Fruit fly (Drosophila melanogaster): ENCODE data around the gene CG31751.

CG31751 gene

dm6 chr2L:18695404-18695804, 18.4 kb downstream of the CG31751 start, which contains the start of the genes CG10383 and CG10338 (continued):
- peak; percentile 71 for TF ChIP-seq CG5245 (GFP tag; optimal IDR thresholded peaks at IDR 0.05)
- TF ChIP-seq ham (GFP tag; IDR thresholded peaks at IDR 0.05), result peak; percentile 29; the same call in 1 of the 2 replicates
- TF ChIP-seq NfI (GFP tag; optimal IDR thresholded peaks at IDR 0.05), result peak; percentile 85
- peak; percentile 70 for TF ChIP-seq twi (tag; optimal IDR thresholded peaks at IDR 0.05)
- peak; percentile 92 for TF ChIP-seq sr (GFP tag; IDR thresholded peaks at IDR 0.05)
- TF ChIP-seq Dp (GFP tag; optimal IDR thresholded peaks at IDR 0.05), result peak; percentile 57
- peak; percentile 73 for TF ChIP-seq CG2116 (GFP tag; optimal IDR thresholded peaks at IDR 0.05)
- no peak for TF ChIP-seq CG16813 (GFP tag; IDR thresholded peaks at IDR 0.05; ENCODE audit: partially characterized antibody)
- TF ChIP-seq sens-2 (GFP tag; IDR thresholded peaks at IDR 0.05), result peak; percentile 70; the same call in 1 of the 2 replicates
- peak; percentile 75 for TF ChIP-seq CG8924 (tag; optimal IDR thresholded peaks at IDR 0.05)
- peak; percentile 91 for TF ChIP-seq Atf-2 (GFP tag; optimal IDR thresholded peaks at IDR 0.05)
- TF ChIP-seq fu2 (GFP tag; optimal IDR thresholded peaks at IDR 0.05), result peak; percentile 83
- peak; percentile 83 for TF ChIP-seq Mrtf (GFP tag; IDR thresholded peaks at IDR 0.05)
- peak; percentile 86 for TF ChIP-seq CG4730 (GFP tag; IDR thresholded peaks at IDR 0.05)
- peak; percentile 79 for TF ChIP-seq disco-r (GFP tag; optimal IDR thresholded peaks at IDR 0.05)
- TF ChIP-seq CG14710 (tag; optimal IDR thresholded peaks at IDR 0.05), result peak; percentile 79
- no peak for TF ChIP-seq CG15073 (GFP tag; optimal IDR thresholded peaks at IDR 0.05)
- TF ChIP-seq B-H1 (GFP tag; IDR thresholded peaks at IDR 0.05), result peak; percentile 86
- peak; percentile 88 for TF ChIP-seq al (GFP tag; IDR thresholded peaks at IDR 0.05)
- peak; percentile 41 for TF ChIP-seq mirr (GFP tag; optimal IDR thresholded peaks at IDR 0.05)
- no peak for TF ChIP-seq dan (GFP tag; IDR thresholded peaks at IDR 0.05)
- peak; percentile 56 for TF ChIP-seq Adf1 (GFP tag; IDR thresholded peaks at IDR 0.05)
- no peak for TF ChIP-seq pan (optimal IDR thresholded peaks at IDR 0.05)
- peak in 1 of 2 experiments; percentile 94 for TF ChIP-seq pan (GFP tag; optimal IDR thresholded peaks at IDR 0.05 in 1 of 2, IDR thresholded peaks at IDR 0.05 in 1 of 2)
- peak; percentile 68; the same call in 2 of the 3 replicates for TF ChIP-seq jigr1 (GFP tag; IDR thresholded peaks at IDR 0.05)
- TF ChIP-seq CG3838 (GFP tag; optimal IDR thresholded peaks at IDR 0.05), result peak; percentile 65
- TF ChIP-seq chn (GFP tag; optimal IDR thresholded peaks at IDR 0.05), result peak; percentile 96
- peak; percentile 68 for TF ChIP-seq CG6254 (GFP tag; optimal IDR thresholded peaks at IDR 0.05)
- TF ChIP-seq CG18619 (GFP tag; optimal IDR thresholded peaks at IDR 0.05), result peak; percentile 70
- TF ChIP-seq klu (GFP tag; IDR thresholded peaks at IDR 0.05), result peak; percentile 94
- TF ChIP-seq pho (GFP tag; optimal IDR thresholded peaks at IDR 0.05), result peak; percentile 87
- TF ChIP-seq Ada2b (GFP tag; IDR thresholded peaks at IDR 0.05), result peak; percentile 88
- peak; percentile 90 for TF ChIP-seq CG7786 (GFP tag; optimal IDR thresholded peaks at IDR 0.05)
- peak; percentile 15 for TF ChIP-seq ab (GFP tag; optimal IDR thresholded peaks at IDR 0.05)
- peak; percentile 53 for TF ChIP-seq CG10462 (GFP tag; optimal IDR thresholded peaks at IDR 0.05)
- no peak for TF ChIP-seq Dip2 (GFP tag; IDR thresholded peaks at IDR 0.05)
- no peak for TF ChIP-seq CG34224 (GFP tag; IDR thresholded peaks at IDR 0.05; ENCODE audit: partially characterized antibody)
- TF ChIP-seq TFAM (GFP tag; optimal IDR thresholded peaks at IDR 0.05), result no peak
- peak; percentile 86 for TF ChIP-seq HmgD (GFP tag; optimal IDR thresholded peaks at IDR 0.05)
- peak; percentile 94 for TF ChIP-seq Rfx (GFP tag; IDR thresholded peaks at IDR 0.05)
- TF ChIP-seq CG7372 (GFP tag; IDR thresholded peaks at IDR 0.05), result peak; percentile 84
- TF ChIP-seq CG6791 (GFP tag; IDR thresholded peaks at IDR 0.05; ENCODE audit: partially characterized antibody), result no peak
- peak; percentile 95 for TF ChIP-seq zfh2 (GFP tag; optimal IDR thresholded peaks at IDR 0.05)
- peak; percentile 64 for TF ChIP-seq CG6813 (GFP tag; optimal IDR thresholded peaks at IDR 0.05)
- TF ChIP-seq Hmr (GFP tag; optimal IDR thresholded peaks at IDR 0.05), result peak; percentile 90
- TF ChIP-seq scrt (GFP tag; optimal IDR thresholded peaks at IDR 0.05), result peak; percentile 72
- peak; percentile 92 for TF ChIP-seq CG13624 (GFP tag; optimal IDR thresholded peaks at IDR 0.05)
- peak; percentile 76 for TF ChIP-seq CG10543 (GFP tag; optimal IDR thresholded peaks at IDR 0.05)
- TF ChIP-seq Antp (GFP tag; optimal IDR thresholded peaks at IDR 0.05), result peak; percentile 95
- TF ChIP-seq dmrt99B (tag; optimal IDR thresholded peaks at IDR 0.05), result peak; percentile 72
- peak; percentile 97 for TF ChIP-seq ci (GFP tag; IDR thresholded peaks at IDR 0.05)
- TF ChIP-seq CG17361 (GFP tag; IDR thresholded peaks at IDR 0.05), result peak; percentile 65; the same call in 2 of the 3 replicates

Data from whole organism, embryonic.